Worm (Caenorhabditis elegans) whole organism, L4 larva: ENCODE data around the gene qdpr-1.
"Not testable (repeated sequence)": the region's sequence is repeated elsewhere in the genome, so short reads cannot be mapped to it uniquely, and the experiment has no call there.

Experiments used
- ama-1 ChIP-seq: fragments of 150-350 bp; optimal IDR thresholded peaks from 2 replicates; lab custom pipeline; 2014; ENCODE audit warnings: inconsistent platforms, mixed read lengths
- attf-4 ChIP-seq: sonication (generic microtip); optimal IDR thresholded peaks from 3 replicates; lab custom pipeline; 2017; ENCODE audit warnings: missing biosample characterization, missing genetic modification characterization
- ces-1 ChIP-seq: fragments of 150-350 bp; sonication (generic microtip); optimal IDR thresholded peaks from 4 replicates; lab custom pipeline; 2014; ENCODE audit warnings: missing biosample characterization, missing genetic modification reagents, missing genetic modification characterization
- daf-16 ChIP-seq, 3 experiments: sonication (generic microtip); optimal IDR thresholded peaks; 2 replicates each; lab custom pipeline; 2016 to 2017; ENCODE audit warnings: missing genetic modification characterization in 3 of 3, missing genetic modification reagents in 3 of 3, mild to moderate bottlenecking in 2 of 3, missing compliant biosample characterization in 2 of 3, missing biosample characterization in 1 of 3, moderate library complexity in 1 of 3
- lin-13 ChIP-seq: fragments of 150-350 bp; optimal IDR thresholded peaks from 2 replicates; lab custom pipeline; 2014; ENCODE audit warnings: missing biosample characterization, missing genetic modification reagents, missing genetic modification characterization
- nhr-25 ChIP-seq: sonication (generic microtip); optimal IDR thresholded peaks from 2 replicates; lab custom pipeline; 2017; ENCODE audit warnings: missing genetic modification characterization, mild to moderate bottlenecking, missing compliant biosample characterization, antibody characterized with exemption, moderate library complexity, borderline replicate concordance; ENCODE audit not compliant: insufficient read depth
- rbr-2 ChIP-seq: sonication (generic microtip); optimal IDR thresholded peaks from 2 replicates; lab custom pipeline; 2016; ENCODE audit warnings: missing genotype, missing genetic modification characterization, missing compliant biosample characterization
- skn-1 ChIP-seq: fragments of 150-350 bp; optimal IDR thresholded peaks from 2 replicates; lab custom pipeline; 2014; ENCODE audit warnings: missing biosample characterization, missing genetic modification characterization

- TF ChIP-seq ama-1 (lab: Kevin White, UChicago); nhr-25; rbr-2 (tag; lab: Kevin White, UChicago); ces-1 (GFP tag; lab: Kevin White, UChicago); skn-1 (tag; lab: Kevin White, UChicago); daf-16 (GFP tag; optimal IDR thresholded peaks at IDR 0.05; lab: Kevin White, UChicago); daf-16 (tag; optimal IDR thresholded peaks at IDR 0.05; lab: Kevin White, UChicago); attf-4 (tag; lab: Kevin White, UChicago); lin-13: not testable (repeated sequence)
Measured at ce11 chrIII:13401673-13402258, 8.1 kb downstream of the qdpr-1 start, which contains the start of the genes srlf-9 and srlf-10.
